In the genomic region with DNA sequence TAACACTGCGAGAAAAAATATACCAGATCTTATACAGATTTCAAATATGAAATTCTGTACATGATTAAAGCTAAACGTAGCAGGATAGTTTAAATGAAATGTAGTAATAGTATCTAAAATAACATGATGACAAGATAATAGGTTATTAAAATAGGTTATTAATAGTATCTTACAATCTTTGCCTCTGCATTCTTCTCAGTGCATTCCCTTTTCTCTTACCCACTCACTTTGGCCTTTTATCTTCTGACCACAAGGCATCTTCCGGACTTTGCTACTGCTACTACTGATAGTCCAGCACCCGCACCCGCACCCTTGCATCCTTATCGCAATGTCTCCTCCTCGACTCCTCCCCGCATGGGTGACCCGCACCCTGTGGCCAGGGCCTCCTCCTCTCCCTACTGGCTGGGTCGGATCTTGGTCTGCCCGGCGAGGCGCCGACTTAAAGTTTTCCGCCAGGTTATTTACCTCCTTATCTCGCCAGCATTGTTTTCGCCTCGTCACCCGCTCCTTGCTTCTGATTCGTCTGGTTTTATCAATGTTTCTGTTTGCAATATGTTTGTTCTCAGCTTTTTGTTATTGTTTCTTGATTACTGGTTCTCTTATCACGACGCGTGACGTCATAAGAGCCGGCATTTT, we compare ENCODE assay signal across 1 fruit fly cellular context.
TF ChIP-seq lines count a peak whose summit lies in the region.

No protein-coding gene starts in this region.

TF ChIP-seq in whole organism, embryonic, 481 proteins besides CTCF, POLR2A, EP300 and RAD21 (continued from another document and continues in another):
- TF ChIP-seq CG32532 (GFP tag; IDR thresholded peaks at IDR 0.05; lab: Robert Waterston, UW) (peak; percentile 40; the same call in 1 of the 2 replicates), sug (tag; optimal IDR thresholded peaks at IDR 0.05; lab: Kevin White, UChicago) (no peak), CG33557 (GFP tag; optimal IDR thresholded peaks at IDR 0.05; lab: Kevin White, UChicago) (peak; percentile 46), Nf-YC (tag; optimal IDR thresholded peaks at IDR 0.05; lab: Kevin White, UChicago) (peak; percentile 77), fd96Cb (tag; optimal IDR thresholded peaks at IDR 0.05; lab: Kevin White, UChicago) (peak; percentile 50), HLHmδ (GFP tag; optimal IDR thresholded peaks at IDR 0.05; lab: Kevin White, UChicago) (no peak), fd102C (GFP tag; optimal IDR thresholded peaks at IDR 0.05; lab: Kevin White, UChicago) (no peak), Xrp1 (GFP tag; IDR thresholded peaks at IDR 0.05; lab: Robert Waterston, UW) (peak; percentile 78), H2.0 (GFP tag; IDR thresholded peaks at IDR 0.05; lab: Robert Waterston, UW) (0 out of 2 replicates have a peak, but pooled peaks have one; percentile 25), HmgZ (tag; optimal IDR thresholded peaks at IDR 0.05; lab: Kevin White, UChicago) (no peak), CG12769 (tag; optimal IDR thresholded peaks at IDR 0.05; lab: Kevin White, UChicago) (peak; percentile 59), Med (GFP tag; lab: Kevin White, UChicago) (peak; percentile 66), CG14710 (tag; optimal IDR thresholded peaks at IDR 0.05; lab: Kevin White, UChicago) (peak; percentile 64), CG1603 (tag; optimal IDR thresholded peaks at IDR 0.05; lab: Kevin White, UChicago) (peak; percentile 77), Camta (GFP tag; optimal IDR thresholded peaks at IDR 0.05; lab: Kevin White, UChicago) (peak; percentile 46), dpn (GFP tag; optimal IDR thresholded peaks at IDR 0.05; lab: Kevin White, UChicago) (peak; percentile 26), CG1602 (GFP tag; optimal IDR thresholded peaks at IDR 0.05; lab: Kevin White, UChicago) (peak; percentile 41), CoRest (tag; optimal IDR thresholded peaks at IDR 0.05; lab: Kevin White, UChicago) (peak; percentile 57), CG18262 (tag; optimal IDR thresholded peaks at IDR 0.05; lab: Kevin White, UChicago) (peak; percentile 73), z (GFP tag; IDR thresholded peaks at IDR 0.05; lab: Robert Waterston, UW) (no peak), btn (GFP tag; optimal IDR thresholded peaks at IDR 0.05; lab: Kevin White, UChicago) (no peak), E2f1 (GFP tag; IDR thresholded peaks at IDR 0.05; lab: Robert Waterston, UW) (peak; percentile 43; the same call in 1 of the 2 replicates), CG3726 (GFP tag; IDR thresholded peaks at IDR 0.05; lab: Robert Waterston, UW) (0 out of 3 replicates have a peak, but pooled peaks have one; percentile 18), CG30020 (tag; optimal IDR thresholded peaks at IDR 0.05; lab: Kevin White, UChicago) (no peak), nau (GFP tag; optimal IDR thresholded peaks at IDR 0.05; lab: Kevin White, UChicago) (peak; percentile 12), grau (tag; optimal IDR thresholded peaks at IDR 0.05; lab: Kevin White, UChicago) (peak; percentile 68), Atf3 (GFP tag; optimal IDR thresholded peaks at IDR 0.05; lab: Kevin White, UChicago) (no peak), CG17328 (GFP tag; IDR thresholded peaks at IDR 0.05; lab: Robert Waterston, UW) (peak; percentile 46; the same call in 1 of the 2 replicates), ara (GFP tag; IDR thresholded peaks at IDR 0.05; lab: Robert Waterston, UW) (peak; percentile 55), CG15479 (GFP tag; optimal IDR thresholded peaks at IDR 0.05; lab: Kevin White, UChicago) (peak; percentile 89), Ssrp (tag; optimal IDR thresholded peaks at IDR 0.05; lab: Kevin White, UChicago) (peak; percentile 38), chif (GFP tag; optimal IDR thresholded peaks at IDR 0.05; lab: Kevin White, UChicago) (peak in 1 of 2 experiments; percentile 22), CG43689 (GFP tag; IDR thresholded peaks at IDR 0.05; lab: Robert Waterston, UW) (no peak), stc (GFP tag; IDR thresholded peaks at IDR 0.05; lab: Robert Waterston, UW) (peak; percentile 60; the same call in 1 of the 2 replicates), CG8290 (GFP tag; optimal IDR thresholded peaks at IDR 0.05; lab: Kevin White, UChicago) (no peak), CG8290 (tag; optimal IDR thresholded peaks at IDR 0.05; lab: Kevin White, UChicago) (peak in 1 of 2 experiments; percentile 19), dmrt99B (tag; optimal IDR thresholded peaks at IDR 0.05; lab: Kevin White, UChicago) (peak; percentile 65), danr (GFP tag; IDR thresholded peaks at IDR 0.05; lab: Robert Waterston, UW) (0 out of 2 replicates have a peak, but pooled peaks have one; percentile 19), lov (optimal IDR thresholded peaks at IDR 0.05; lab: Kevin White, UChicago) (no peak), lov (GFP tag; IDR thresholded peaks at IDR 0.05; lab: Robert Waterston, UW) (no peak), kay (GFP tag; optimal IDR thresholded peaks at IDR 0.05; lab: Kevin White, UChicago) (no peak), sr (GFP tag; IDR thresholded peaks at IDR 0.05; lab: Robert Waterston, UW) (no peak), hkb (optimal IDR thresholded peaks at IDR 0.05; lab: Kevin White, UChicago) (no peak), hkb (GFP tag; IDR thresholded peaks at IDR 0.05; lab: Robert Waterston, UW) (peak; percentile 23; the same call in 1 of the 2 replicates), Sin3A (optimal IDR thresholded peaks at IDR 0.05; lab: Kevin White, UChicago) (no peak), nmo (GFP tag; optimal IDR thresholded peaks at IDR 0.05; lab: Kevin White, UChicago) (peak; percentile 73), CG5180 (GFP tag; optimal IDR thresholded peaks at IDR 0.05; lab: Kevin White, UChicago) (no peak), CG11085 (GFP tag; IDR thresholded peaks at IDR 0.05; lab: Robert Waterston, UW) (no peak), CG15073 (GFP tag; optimal IDR thresholded peaks at IDR 0.05; lab: Kevin White, UChicago) (no peak), CG8388 (GFP tag; optimal IDR thresholded peaks at IDR 0.05; lab: Kevin White, UChicago) (peak; percentile 44), lmd (GFP tag; IDR thresholded peaks at IDR 0.05; lab: Robert Waterston, UW) (peak; percentile 57), twi (tag; optimal IDR thresholded peaks at IDR 0.05; lab: Kevin White, UChicago) (no peak), CG10543 (GFP tag; optimal IDR thresholded peaks at IDR 0.05; lab: Kevin White, UChicago) (no peak), CG17829 (tag; optimal IDR thresholded peaks at IDR 0.05; lab: Kevin White, UChicago) (peak; percentile 58), bowl (GFP tag; IDR thresholded peaks at IDR 0.05; lab: Robert Waterston, UW) (0 out of 2 replicates have a peak, but pooled peaks have one; percentile 21), MESR4 (GFP tag; optimal IDR thresholded peaks at IDR 0.05; lab: Kevin White, UChicago) (no peak), BtbVII (GFP tag; optimal IDR thresholded peaks at IDR 0.05; lab: Kevin White, UChicago) (no peak), nerfin-1 (tag; optimal IDR thresholded peaks at IDR 0.05; lab: Kevin White, UChicago) (peak; percentile 15), CG42726 (GFP tag; IDR thresholded peaks at IDR 0.05; lab: Robert Waterston, UW; ENCODE audit: partially characterized antibody) (peak; percentile 54; the same call in 1 of the 2 replicates), CG14050 (GFP tag; IDR thresholded peaks at IDR 0.05; lab: Robert Waterston, UW) (no peak), lilli (GFP tag; optimal IDR thresholded peaks at IDR 0.05; lab: Kevin White, UChicago) (peak; percentile 33), Hr78 (GFP tag; optimal IDR thresholded peaks at IDR 0.05; lab: Kevin White, UChicago) (peak in 1 of 2 experiments; percentile 39), Chrac-16 (GFP tag; optimal IDR thresholded peaks at IDR 0.05; lab: Kevin White, UChicago) (peak; percentile 39), CG2120 (GFP tag; optimal IDR thresholded peaks at IDR 0.05; lab: Kevin White, UChicago) (peak; percentile 38), NfI (GFP tag; optimal IDR thresholded peaks at IDR 0.05; lab: Kevin White, UChicago) (no peak), CG17361 (GFP tag; IDR thresholded peaks at IDR 0.05; lab: Robert Waterston, UW) (peak; percentile 44; the same call in 2 of the 3 replicates), CG16815 (GFP tag; optimal IDR thresholded peaks at IDR 0.05; lab: Kevin White, UChicago) (peak; percentile 10), exex (tag; optimal IDR thresholded peaks at IDR 0.05; lab: Kevin White, UChicago) (peak; percentile 41), gsb (GFP tag; IDR thresholded peaks at IDR 0.05; lab: Robert Waterston, UW) (no peak), Spps (tag; optimal IDR thresholded peaks at IDR 0.05; lab: Kevin White, UChicago) (peak; percentile 27), GATAe (GFP tag; conservative IDR thresholded peaks at IDR 0.05; lab: Robert Waterston, UW) (peak; percentile 91), cad (GFP tag; optimal IDR thresholded peaks at IDR 0.05; lab: Kevin White, UChicago) (no peak), Blimp-1 (GFP tag; optimal IDR thresholded peaks at IDR 0.05; lab: Kevin White, UChicago) (peak; percentile 58), CG15269 (tag; optimal IDR thresholded peaks at IDR 0.05; lab: Kevin White, UChicago) (peak; percentile 47), sens (GFP tag; lab: Kevin White, UChicago) (peak; percentile 91), dysf (GFP tag; IDR thresholded peaks at IDR 0.05; lab: Robert Waterston, UW) (peak; percentile 60), cwo (GFP tag; optimal IDR thresholded peaks at IDR 0.05; lab: Kevin White, UChicago) (peak; percentile 37), hth (optimal IDR thresholded peaks at IDR 0.05; lab: Kevin White, UChicago) (no peak), CG18599 (GFP tag; optimal IDR thresholded peaks at IDR 0.05; lab: Kevin White, UChicago) (peak; percentile 55), ewg (GFP tag; optimal IDR thresholded peaks at IDR 0.05; lab: Kevin White, UChicago) (no peak), CG7556 (GFP tag; optimal IDR thresholded peaks at IDR 0.05; lab: Kevin White, UChicago) (peak; percentile 53), Meics (GFP tag; optimal IDR thresholded peaks at IDR 0.05; lab: Kevin White, UChicago) (peak; percentile 35), so (GFP tag; IDR thresholded peaks at IDR 0.05; lab: Robert Waterston, UW) (0 out of 3 replicates have a peak, but pooled peaks have one; percentile 26), CG17385 (GFP tag; optimal IDR thresholded peaks at IDR 0.05; lab: Kevin White, UChicago) (peak; percentile 8), Sox102F (GFP tag; optimal IDR thresholded peaks at IDR 0.05; lab: Kevin White, UChicago) (peak; percentile 53), ash1 (GFP tag; optimal IDR thresholded peaks at IDR 0.05; lab: Kevin White, UChicago) (no peak), zf30C (GFP tag; optimal IDR thresholded peaks at IDR 0.05; lab: Kevin White, UChicago) (peak; percentile 63), CG31365 (tag; optimal IDR thresholded peaks at IDR 0.05; lab: Kevin White, UChicago) (no peak), CG7786 (GFP tag; optimal IDR thresholded peaks at IDR 0.05; lab: Kevin White, UChicago) (peak; percentile 32), CG18011 (GFP tag; optimal IDR thresholded peaks at IDR 0.05; lab: Kevin White, UChicago) (no peak), scrt (GFP tag; optimal IDR thresholded peaks at IDR 0.05; lab: Kevin White, UChicago) (peak; percentile 4), ERR (GFP tag; optimal IDR thresholded peaks at IDR 0.05; lab: Kevin White, UChicago) (no peak), dimm (GFP tag; IDR thresholded peaks at IDR 0.05; lab: Robert Waterston, UW) (no peak), cg (GFP tag; optimal IDR thresholded peaks at IDR 0.05; lab: Kevin White, UChicago) (no peak), CG31441 (GFP tag; IDR thresholded peaks at IDR 0.05; lab: Robert Waterston, UW) (peak; percentile 73), Jarid2 (GFP tag; optimal IDR thresholded peaks at IDR 0.05; lab: Kevin White, UChicago) (no peak), B-H2 (GFP tag; optimal IDR thresholded peaks at IDR 0.05; lab: Kevin White, UChicago) (no peak), bcd (GFP tag; optimal IDR thresholded peaks at IDR 0.05; lab: Kevin White, UChicago) (peak; percentile 23), Awh (GFP tag; IDR thresholded peaks at IDR 0.05; lab: Robert Waterston, UW) (no peak), bbx (GFP tag; IDR thresholded peaks at IDR 0.05; lab: Robert Waterston, UW; ENCODE audit: partially characterized antibody) (no peak), CG10274 (GFP tag; optimal IDR thresholded peaks at IDR 0.05; lab: Kevin White, UChicago) (peak; percentile 7), CG17359 (tag; optimal IDR thresholded peaks at IDR 0.05; lab: Kevin White, UChicago) (peak; percentile 52), CG18476 (GFP tag; optimal IDR thresholded peaks at IDR 0.05; lab: Kevin White, UChicago) (peak; percentile 34), CkIIα-i1 (GFP tag; IDR thresholded peaks at IDR 0.05; lab: Robert Waterston, UW) (no peak), grn (GFP tag; optimal IDR thresholded peaks at IDR 0.05; lab: Kevin White, UChicago) (no peak), CG10979 (tag; optimal IDR thresholded peaks at IDR 0.05; lab: Kevin White, UChicago) (peak; percentile 76), CG10366 (GFP tag; IDR thresholded peaks at IDR 0.05; lab: Robert Waterston, UW) (peak; percentile 22; the same call in 1 of the 2 replicates), zfh1 (GFP tag; IDR thresholded peaks at IDR 0.05; lab: Robert Waterston, UW) (peak; percentile 72), Poxn (GFP tag; IDR thresholded peaks at IDR 0.05; lab: Robert Waterston, UW) (no peak), CG8765 (GFP tag; IDR thresholded peaks at IDR 0.05; lab: Robert Waterston, UW) (no peak), CG7963 (GFP tag; IDR thresholded peaks at IDR 0.05; lab: Robert Waterston, UW; ENCODE audit: partially characterized antibody) (no peak), ase (GFP tag; IDR thresholded peaks at IDR 0.05; lab: Robert Waterston, UW) (no peak), Oli (tag; optimal IDR thresholded peaks at IDR 0.05; lab: Kevin White, UChicago) (peak; percentile 52), CG12219 (GFP tag; optimal IDR thresholded peaks at IDR 0.05; lab: Kevin White, UChicago) (peak; percentile 48), CG8359 (GFP tag; optimal IDR thresholded peaks at IDR 0.05; lab: Kevin White, UChicago; ENCODE audit: borderline replicate concordance) (no peak), CG12391 (tag; optimal IDR thresholded peaks at IDR 0.05; lab: Kevin White, UChicago) (peak; percentile 69), CG4820 (GFP tag; optimal IDR thresholded peaks at IDR 0.05; lab: Kevin White, UChicago) (peak; percentile 66), CG9876 (GFP tag; optimal IDR thresholded peaks at IDR 0.05; lab: Kevin White, UChicago) (no peak), gcm (GFP tag; optimal IDR thresholded peaks at IDR 0.05; lab: Kevin White, UChicago) (peak; percentile 81), CG4730 (GFP tag; IDR thresholded peaks at IDR 0.05; lab: Robert Waterston, UW) (no peak), Asciz (GFP tag; optimal IDR thresholded peaks at IDR 0.05; lab: Kevin White, UChicago) (peak; percentile 29), trem (tag; optimal IDR thresholded peaks at IDR 0.05; lab: Kevin White, UChicago) (peak; percentile 39), CG12659 (GFP tag; optimal IDR thresholded peaks at IDR 0.05; lab: Kevin White, UChicago) (peak; percentile 39), CG5953 (GFP tag; IDR thresholded peaks at IDR 0.05; lab: Robert Waterston, UW) (no peak)
